Worm (Caenorhabditis elegans) whole organism, L4 larva: ENCODE results near the gene cyp-14A1.

Experiments used
- D1046.2 ChIP-seq: fragments of 200-800 bp; sonication (Bioruptor generic); IDR thresholded peaks from 2 replicates; pipeline ENCODE4 v1.3.6; 2022; ENCODE audit warnings: missing genetic modification characterization, missing compliant biosample characterization
- F26F4.8 ChIP-seq: fragments of 200-800 bp; sonication (Bioruptor generic); conservative IDR thresholded peaks from 2 replicates; pipeline ENCODE4 v1.3.6; 2022; ENCODE audit warnings: missing genetic modification characterization, missing compliant biosample characterization
- F44E2.7 ChIP-seq: fragments of 200-800 bp; sonication (Bioruptor generic); IDR thresholded peaks from 2 replicates; pipeline ENCODE4 v2.1.2; 2022; ENCODE audit warnings: missing genetic modification characterization, missing compliant biosample characterization
- R02D3.7 ChIP-seq: fragments of 150-350 bp; sonication (generic microtip); optimal IDR thresholded peaks from 3 replicates; lab custom pipeline; 2014; ENCODE audit warnings: missing biosample characterization, missing genetic modification characterization
- Y105C5A.15 ChIP-seq: fragments of 200-800 bp; sonication (Bioruptor generic); IDR thresholded peaks from 2 replicates; pipeline ENCODE4 v1.3.6; 2022; ENCODE audit warnings: missing genetic modification characterization, missing compliant biosample characterization
- Y48G9A.11 ChIP-seq: fragments of 200-800 bp; sonication (Bioruptor generic); IDR thresholded peaks from 2 replicates; pipeline ENCODE4 v1.3.6; 2022; ENCODE audit warnings: missing genetic modification reagents, missing genetic modification characterization, missing compliant biosample characterization
- Y5F2A.4 ChIP-seq: fragments of 200-800 bp; sonication (Bioruptor generic); optimal IDR thresholded peaks from 2 replicates; lab custom pipeline; 2018; ENCODE audit warnings: mild to moderate bottlenecking, missing genetic modification characterization, missing compliant biosample characterization
- ZK337.2 ChIP-seq: fragments of 200-800 bp; sonication (Bioruptor generic); IDR thresholded peaks from 2 replicates; pipeline ENCODE4 v1.3.6; 2022; ENCODE audit warnings: missing genetic modification reagents, missing genetic modification characterization, missing compliant biosample characterization
- attf-4 ChIP-seq: sonication (generic microtip); optimal IDR thresholded peaks from 3 replicates; lab custom pipeline; 2017; ENCODE audit warnings: missing biosample characterization, missing genetic modification characterization
- ceh-62 ChIP-seq: sonication (generic microtip); optimal IDR thresholded peaks from 2 replicates; lab custom pipeline; 2017; ENCODE audit warnings: missing biosample characterization, missing genetic modification characterization
- ceh-82 ChIP-seq: sonication (generic microtip); optimal IDR thresholded peaks from 2 replicates; lab custom pipeline; 2017; ENCODE audit warnings: missing biosample characterization, missing genetic modification characterization
- cey-2 ChIP-seq: sonication (generic microtip); optimal IDR thresholded peaks from 3 replicates; lab custom pipeline; 2017; ENCODE audit warnings: missing genetic modification characterization, mild to moderate bottlenecking, missing compliant biosample characterization, antibody characterized with exemption, borderline replicate concordance; ENCODE audit not compliant: insufficient read depth
- daf-12 ChIP-seq: fragments of 150-350 bp; optimal IDR thresholded peaks from 2 replicates; lab custom pipeline; 2014; ENCODE audit warnings: missing biosample characterization, missing genetic modification reagents, missing genetic modification characterization
- daf-16 ChIP-seq, 3 experiments: sonication (generic microtip); optimal IDR thresholded peaks; 2 replicates each; lab custom pipeline; 2016 to 2017; ENCODE audit warnings: missing genetic modification characterization in 3 of 3, missing genetic modification reagents in 3 of 3, mild to moderate bottlenecking in 2 of 3, missing compliant biosample characterization in 2 of 3, missing biosample characterization in 1 of 3, moderate library complexity in 1 of 3
- dmd-8 ChIP-seq: fragments of 200-800 bp; sonication (Bioruptor generic); IDR thresholded peaks from 2 replicates; pipeline ENCODE4 v1.3.6; 2022; ENCODE audit warnings: missing genetic modification characterization, missing compliant biosample characterization
- dmd-9 ChIP-seq: fragments of 200-800 bp; sonication (Bioruptor generic); IDR thresholded peaks from 2 replicates; pipeline ENCODE4 v1.3.6; 2022; ENCODE audit warnings: missing genetic modification reagents, missing genetic modification characterization, missing compliant biosample characterization
- duxl-1 ChIP-seq: sonication (generic microtip); optimal IDR thresholded peaks from 2 replicates; lab custom pipeline; 2016; ENCODE audit warnings: mild to moderate bottlenecking, missing genetic modification characterization, moderate library complexity, missing compliant biosample characterization; ENCODE audit not compliant: poor library complexity
- fkh-10 ChIP-seq: fragments of 150-350 bp; optimal IDR thresholded peaks from 2 replicates; lab custom pipeline; 2014; ENCODE audit warnings: missing biosample characterization, missing genetic modification reagents, missing genetic modification characterization
- fos-1 ChIP-seq: fragments of 150-350 bp; optimal IDR thresholded peaks from 2 replicates; lab custom pipeline; 2014; ENCODE audit warnings: missing biosample characterization, missing genetic modification characterization
- hif-1 ChIP-seq, 2 experiments: sonication (generic microtip); optimal IDR thresholded peaks; 2 replicates each; lab custom pipeline; 2016 to 2017; ENCODE audit warnings: missing compliant biosample characterization in 2 of 2, missing genetic modification characterization in 2 of 2, missing genetic modification reagents in 2 of 2, missing genotype in 2 of 2, mild to moderate bottlenecking in 1 of 2
- hmg-1.1 ChIP-seq: fragments of 200-800 bp; sonication (Bioruptor generic); IDR thresholded peaks from 2 replicates; pipeline ENCODE4 v1.3.6; 2022; ENCODE audit warnings: missing genetic modification reagents, missing genetic modification characterization, missing compliant biosample characterization
- jun-1 ChIP-seq: fragments of 150-350 bp; optimal IDR thresholded peaks from 2 replicates; lab custom pipeline; 2014; ENCODE audit warnings: missing biosample characterization, missing genetic modification reagents, missing genetic modification characterization
- lim-7 ChIP-seq: fragments of 200-800 bp; sonication (Bioruptor generic); IDR thresholded peaks from 2 replicates; pipeline ENCODE4 v1.3.6; 2022; ENCODE audit warnings: missing genetic modification characterization, missing compliant biosample characterization
- lin-15B ChIP-seq: fragments of 150-350 bp; sonication (generic microtip); optimal IDR thresholded peaks from 3 replicates; lab custom pipeline; 2014; ENCODE audit warnings: missing biosample characterization, missing genetic modification characterization
- lin-38 ChIP-seq: fragments of 200-800 bp; sonication (Bioruptor generic); IDR thresholded peaks from 2 replicates; pipeline ENCODE4 v1.3.6; 2022; ENCODE audit warnings: missing genetic modification reagents, missing genetic modification characterization, missing compliant biosample characterization
- lir-3 ChIP-seq: sonication (generic microtip); optimal IDR thresholded peaks from 2 replicates; lab custom pipeline; 2016; ENCODE audit warnings: mild to moderate bottlenecking, missing genetic modification characterization, missing compliant biosample characterization
- lsy-2 ChIP-seq, 2 experiments: fragments of 150-350 bp in 1 of 2; sonication (generic microtip) in 1 of 2; optimal IDR thresholded peaks; 2 replicates each; lab custom pipeline; 2014 to 2017; ENCODE audit warnings: missing biosample characterization in 2 of 2, missing genetic modification characterization in 2 of 2
- madf-9 ChIP-seq: fragments of 200-800 bp; sonication (Bioruptor generic); conservative IDR thresholded peaks from 2 replicates; pipeline ENCODE4 v1.3.6; 2022; ENCODE audit warnings: missing genetic modification reagents, missing genetic modification characterization, missing compliant biosample characterization
- nhr-11 ChIP-seq: fragments of 150-350 bp; optimal IDR thresholded peaks from 2 replicates; lab custom pipeline; 2014; ENCODE audit warnings: missing biosample characterization, missing genetic modification characterization
- nhr-111 ChIP-seq: fragments of 200-800 bp; sonication (Bioruptor generic); optimal IDR thresholded peaks from 2 replicates; lab custom pipeline; 2018; ENCODE audit warnings: mild to moderate bottlenecking, missing genetic modification characterization, missing compliant biosample characterization
- nhr-77 ChIP-seq: fragments of 150-350 bp; optimal IDR thresholded peaks from 2 replicates; lab custom pipeline; 2014; ENCODE audit warnings: missing biosample characterization, missing genetic modification characterization
- pha-4 ChIP-seq, 2 experiments: fragments of 150-350 bp in 1 of 2; fragments of 200-800 bp in 1 of 2; sonication (Bioruptor generic) in 1 of 2; IDR thresholded peaks in 1 of 2; optimal IDR thresholded peaks in 1 of 2; 2 replicates each; pipeline versions ENCODE4 v1.3.6 to Lab custom; 2014 to 2022; ENCODE audit warnings: missing genetic modification characterization in 2 of 2, missing genetic modification reagents in 2 of 2, missing biosample characterization in 1 of 2, missing compliant biosample characterization in 1 of 2
- pqm-1 ChIP-seq: sonication (generic microtip); optimal IDR thresholded peaks from 2 replicates; lab custom pipeline; 2017; ENCODE audit warnings: missing biosample characterization, missing genetic modification characterization
- tra-1 ChIP-seq: fragments of 200-800 bp; sonication (Bioruptor generic); IDR thresholded peaks from 2 replicates; pipeline ENCODE4 v1.3.6; 2022; ENCODE audit warnings: missing genetic modification reagents, missing genetic modification characterization, missing compliant biosample characterization
- unc-62 ChIP-seq, 3 experiments: fragments of 150-350 bp in 1 of 3; sonication (generic microtip); optimal IDR thresholded peaks in 2 of 3; peaks in 1 of 3; 1 replicate in 1 of 3; 2 replicates in 2 of 3; lab custom pipeline; 2014 to 2017; ENCODE audit warnings: missing biosample characterization in 3 of 3, missing genetic modification characterization in 3 of 3, missing genetic modification reagents in 3 of 3, missing genotype in 1 of 3
- vab-7 ChIP-seq: fragments of 200-800 bp; sonication (Bioruptor generic); IDR thresholded peaks from 2 replicates; pipeline ENCODE4 v1.3.6; 2022; ENCODE audit warnings: missing genetic modification reagents, missing genetic modification characterization, missing compliant biosample characterization
- zfp-3 ChIP-seq: fragments of 200-800 bp; sonication (Bioruptor generic); conservative IDR thresholded peaks from 2 replicates; pipeline ENCODE4 v1.3.6; 2022; ENCODE audit warnings: missing genetic modification reagents, missing genetic modification characterization, missing compliant biosample characterization
- zip-11 ChIP-seq: fragments of 200-800 bp; sonication (Bioruptor generic); IDR thresholded peaks from 2 replicates; pipeline ENCODE4 v1.3.6; 2022; ENCODE audit warnings: missing genetic modification characterization, missing compliant biosample characterization

cyp-14A1 gene

ce11 chrX:13293023-13293422 lies 25.9 kb upstream of the cyp-14A1 start:
- no peak for TF ChIP-seq Y48G9A.11
- no peak for TF ChIP-seq lin-38 (GFP tag; lab: Robert Waterston, UW)
- TF ChIP-seq duxl-1: no peak
- peak; percentile 47; the same call in 1 of the 2 replicates for TF ChIP-seq lim-7 (GFP tag; lab: Robert Waterston, UW)
- TF ChIP-seq nhr-77 (tag; lab: Kevin White, UChicago): no peak
- TF ChIP-seq dmd-9 (GFP tag; lab: Robert Waterston, UW): no peak
- TF ChIP-seq F26F4.8 (GFP tag; lab: Robert Waterston, UW): 0 out of 2 replicates have a peak, but pooled peaks have one; percentile 54
- no peak for TF ChIP-seq jun-1 (tag; lab: Kevin White, UChicago)
- peak in 1 of 2 experiments; percentile 54 for TF ChIP-seq daf-16 (GFP tag; optimal IDR thresholded peaks at IDR 0.05; lab: Kevin White, UChicago)
- no peak for TF ChIP-seq daf-16 (tag; optimal IDR thresholded peaks at IDR 0.05; lab: Kevin White, UChicago)
- TF ChIP-seq F44E2.7 (GFP tag; lab: Robert Waterston, UW): no peak
- TF ChIP-seq hif-1 (tag; optimal IDR thresholded peaks at IDR 0.05; lab: Kevin White, UChicago): no peak
- no peak for TF ChIP-seq daf-12 (tag; lab: Kevin White, UChicago)
- TF ChIP-seq fos-1: no peak
- 0 out of 2 replicates have a peak, but pooled peaks have one; percentile 18 for TF ChIP-seq vab-7 (GFP tag; lab: Robert Waterston, UW)
- TF ChIP-seq nhr-11 (tag; lab: Kevin White, UChicago): no peak
- peak; percentile 5 for TF ChIP-seq lir-3
- TF ChIP-seq ceh-82 (tag; lab: Kevin White, UChicago): no peak

ce11 chrX:13291506-13291905 lies 24.4 kb upstream of the cyp-14A1 start, which contains the start of gene srd-38:
Gene srd-38, plus strand, starts transcription at chrX:13291806.
- no peak for TF ChIP-seq daf-16 (GFP tag; optimal IDR thresholded peaks at IDR 0.05; lab: Kevin White, UChicago)
- no peak for TF ChIP-seq daf-16 (tag; optimal IDR thresholded peaks at IDR 0.05; lab: Kevin White, UChicago)
- TF ChIP-seq dmd-8 (GFP tag; lab: Robert Waterston, UW): no peak
- TF ChIP-seq ZK337.2: no peak
- no peak for TF ChIP-seq Y105C5A.15 (GFP tag; lab: Robert Waterston, UW)
- no peak for TF ChIP-seq pqm-1
- no peak for TF ChIP-seq fkh-10
- no peak for TF ChIP-seq attf-4 (tag; lab: Kevin White, UChicago)
- TF ChIP-seq Y5F2A.4 (GFP tag; lab: Kevin White, UChicago): no peak
- no peak for TF ChIP-seq madf-9 (GFP tag; lab: Robert Waterston, UW)
- TF ChIP-seq zfp-3: no peak
- no peak for TF ChIP-seq nhr-111 (GFP tag; lab: Kevin White, UChicago)
- TF ChIP-seq zip-11 (GFP tag; lab: Robert Waterston, UW): no peak

- no peak for TF ChIP-seq pha-4 (GFP tag; IDR thresholded peaks at IDR 0.05; lab: Robert Waterston, UW)
- no peak for TF ChIP-seq pha-4 (tag; optimal IDR thresholded peaks at IDR 0.05; lab: Kevin White, UChicago)
- TF ChIP-seq unc-62 (GFP tag; optimal IDR thresholded peaks at IDR 0.05 in 1 of 2; lab: Kevin White, UChicago): peak in 1 of 2 experiments; percentile 53
- no peak for TF ChIP-seq unc-62 (tag; optimal IDR thresholded peaks at IDR 0.05; lab: Kevin White, UChicago)
- TF ChIP-seq, all 104 proteins: peak for 1
These were observed 23.4 kb upstream of the cyp-14A1 start, which contains the start of gene R04D3.3 for ce11 chrX:13290531-13290930. Gene R04D3.3, minus strand, starts transcription at chrX:13290631.

ce11 chrX:13288715-13289114 lies 21.6 kb upstream of the cyp-14A1 start, which contains the start of gene R04D3.4:
Gene R04D3.4, minus strand, starts transcription at chrX:13288815.
- no peak for TF ChIP-seq nhr-11 (tag; lab: Kevin White, UChicago)
- TF ChIP-seq hmg-1.1: no peak
- no peak for TF ChIP-seq lsy-2 (tag; optimal IDR thresholded peaks at IDR 0.05; lab: Kevin White, UChicago)
- TF ChIP-seq ceh-62 (tag; lab: Kevin White, UChicago): no peak
- TF ChIP-seq cey-2: no peak
- TF ChIP-seq pha-4 (GFP tag; IDR thresholded peaks at IDR 0.05; lab: Robert Waterston, UW): no peak
- TF ChIP-seq pha-4 (tag; optimal IDR thresholded peaks at IDR 0.05; lab: Kevin White, UChicago): no peak
- no peak for TF ChIP-seq madf-9 (GFP tag; lab: Robert Waterston, UW)
- TF ChIP-seq R02D3.7 (tag; lab: Kevin White, UChicago): no peak
- TF ChIP-seq tra-1 (GFP tag; lab: Robert Waterston, UW): no peak
- no peak for TF ChIP-seq D1046.2 (GFP tag; lab: Robert Waterston, UW)
- TF ChIP-seq lin-15B (tag; lab: Kevin White, UChicago): no peak
- no peak for TF ChIP-seq F26F4.8 (GFP tag; lab: Robert Waterston, UW)
